Fruit fly (Drosophila melanogaster): ENCODE data around the gene opm.

The opm gene

dm6 chrX:15076038-15076575 lies 9.9 kb upstream of the opm start, which contains the start of gene Lsd-2 (continued):
- TF ChIP-seq Atf3 (GFP tag; optimal IDR thresholded peaks at IDR 0.05) (no peak), CG1832 (GFP tag; optimal IDR thresholded peaks at IDR 0.05) (no peak), tin (GFP tag; optimal IDR thresholded peaks at IDR 0.05) (no peak), trem (tag; optimal IDR thresholded peaks at IDR 0.05) (no peak), nmo (GFP tag; optimal IDR thresholded peaks at IDR 0.05) (no peak), Nf-YA (GFP tag; IDR thresholded peaks at IDR 0.05) (no peak), CG10366 (GFP tag; IDR thresholded peaks at IDR 0.05) (0 out of 2 replicates have a peak, but pooled peaks have one; percentile 17), lilli (GFP tag; optimal IDR thresholded peaks at IDR 0.05) (peak; percentile 42), pum (GFP tag; optimal IDR thresholded peaks at IDR 0.05) (no peak), CG15073 (GFP tag; optimal IDR thresholded peaks at IDR 0.05) (no peak), Ets65A (GFP tag) (peak; percentile 86), CG9609 (GFP tag; optimal IDR thresholded peaks at IDR 0.05) (no peak), Sox100B (GFP tag; optimal IDR thresholded peaks at IDR 0.05) (peak; percentile 63), CG10979 (tag; optimal IDR thresholded peaks at IDR 0.05) (no peak), NK7.1 (GFP tag; optimal IDR thresholded peaks at IDR 0.05) (no peak), H2.0 (GFP tag; IDR thresholded peaks at IDR 0.05) (no peak), CG7357 (GFP tag; IDR thresholded peaks at IDR 0.05) (no peak), CG4820 (GFP tag; optimal IDR thresholded peaks at IDR 0.05) (no peak), ken (GFP tag; IDR thresholded peaks at IDR 0.05) (0 out of 3 replicates have a peak, but pooled peaks have one; percentile 29), CG33557 (GFP tag; optimal IDR thresholded peaks at IDR 0.05) (no peak), br (optimal IDR thresholded peaks at IDR 0.05) (no peak), HLH3B (GFP tag; IDR thresholded peaks at IDR 0.05) (no peak), ase (GFP tag; IDR thresholded peaks at IDR 0.05) (no peak), dimm (GFP tag; IDR thresholded peaks at IDR 0.05) (no peak), HHEX (GFP tag; optimal IDR thresholded peaks at IDR 0.05) (peak; percentile 24), Deaf1 (tag; optimal IDR thresholded peaks at IDR 0.05) (no peak), prd (optimal IDR thresholded peaks at IDR 0.05) (no peak), prd (GFP tag; IDR thresholded peaks at IDR 0.05) (peak; percentile 39; the same call in 2 of the 3 replicates), run (tag; optimal IDR thresholded peaks at IDR 0.05) (no peak), CG8924 (tag; optimal IDR thresholded peaks at IDR 0.05) (no peak), Hmx (GFP tag; optimal IDR thresholded peaks at IDR 0.05) (no peak), CG5245 (GFP tag; optimal IDR thresholded peaks at IDR 0.05) (no peak), CG30403 (GFP tag; optimal IDR thresholded peaks at IDR 0.05) (peak; percentile 46), slp2 (GFP tag; optimal IDR thresholded peaks at IDR 0.05) (peak; percentile 17), CG31365 (tag; optimal IDR thresholded peaks at IDR 0.05) (no peak), CG1602 (GFP tag; optimal IDR thresholded peaks at IDR 0.05) (no peak), gem (tag; optimal IDR thresholded peaks at IDR 0.05) (peak; percentile 38), NfI (GFP tag; optimal IDR thresholded peaks at IDR 0.05) (peak; percentile 0), dpn (GFP tag; optimal IDR thresholded peaks at IDR 0.05) (peak; percentile 10 to 24), CG12769 (tag; optimal IDR thresholded peaks at IDR 0.05) (peak; percentile 74), Gsc (GFP tag; IDR thresholded peaks at IDR 0.05) (no peak), Camta (GFP tag; optimal IDR thresholded peaks at IDR 0.05) (no peak), ara (GFP tag; IDR thresholded peaks at IDR 0.05) (0 out of 2 replicates have a peak, but pooled peaks have one; percentile 6), CG3838 (GFP tag; optimal IDR thresholded peaks at IDR 0.05) (no peak), Taf1 (GFP tag; IDR thresholded peaks at IDR 0.05) (no peak), CG17328 (GFP tag; IDR thresholded peaks at IDR 0.05) (no peak), Gug (GFP tag; IDR thresholded peaks at IDR 0.05) (peak; percentile 17; the same call in 1 of the 4 replicates), gce (GFP tag; IDR thresholded peaks at IDR 0.05) (0 out of 3 replicates have a peak, but pooled peaks have one; percentile 18), pb (GFP tag; optimal IDR thresholded peaks at IDR 0.05) (no peak), fd3F (GFP tag; optimal IDR thresholded peaks at IDR 0.05) (no peak), CG10431 (GFP tag; optimal IDR thresholded peaks at IDR 0.05) (no peak), Trl (optimal IDR thresholded peaks at IDR 0.05) (no peak), Trl (GFP tag; optimal IDR thresholded peaks at IDR 0.05) (peak; percentile 30)
